Worm (Caenorhabditis elegans) whole organism, mixed stage, embryonic: ENCODE measurements around the gene F26A1.8.

Experiments used
- M03D4.4 ChIP-seq: sonication (generic microtip); optimal IDR thresholded peaks from 2 replicates; lab custom pipeline; 2017; ENCODE audit warnings: mild to moderate bottlenecking, missing genetic modification characterization, missing compliant biosample characterization
- bed-3 ChIP-seq: fragments of 200-800 bp; sonication (Bioruptor generic); optimal IDR thresholded peaks from 3 replicates; lab custom pipeline; 2018; ENCODE audit warnings: mild to moderate bottlenecking, missing genetic modification characterization, moderate library complexity, missing compliant biosample characterization
- blmp-1 ChIP-seq: fragments of 150-350 bp; optimal IDR thresholded peaks from 2 replicates; lab custom pipeline; 2014; ENCODE audit warnings: missing biosample characterization, missing genetic modification characterization
- ceh-39 ChIP-seq: fragments of 150-350 bp; optimal IDR thresholded peaks from 2 replicates; lab custom pipeline; 2014; ENCODE audit warnings: missing biosample characterization, missing genetic modification characterization
- ceh-83 ChIP-seq: fragments of 200-800 bp; sonication (Bioruptor generic); optimal IDR thresholded peaks from 2 replicates; lab custom pipeline; 2018; ENCODE audit warnings: mild to moderate bottlenecking, missing genetic modification characterization, missing compliant biosample characterization
- ces-1 ChIP-seq: fragments of 150-350 bp; optimal IDR thresholded peaks from 2 replicates; lab custom pipeline; 2014; ENCODE audit warnings: missing biosample characterization, missing genetic modification reagents, missing genetic modification characterization
- cnd-1 ChIP-seq: fragments of 200-800 bp; sonication (Bioruptor generic); optimal IDR thresholded peaks from 2 replicates; lab custom pipeline; 2018; ENCODE audit warnings: mild to moderate bottlenecking, missing genetic modification characterization, missing compliant biosample characterization
- drap-1 ChIP-seq: fragments of 200-800 bp; sonication (Bioruptor generic); optimal IDR thresholded peaks from 3 replicates; lab custom pipeline; 2018; ENCODE audit warnings: mild to moderate bottlenecking, missing genetic modification characterization, missing compliant biosample characterization
- elt-1 ChIP-seq: sonication (generic microtip); optimal IDR thresholded peaks from 2 replicates; lab custom pipeline; 2017; ENCODE audit warnings: missing genetic modification characterization, mild to moderate bottlenecking, missing compliant biosample characterization, antibody characterized with exemption, moderate library complexity, borderline replicate concordance; ENCODE audit not compliant: insufficient read depth
- ham-2 ChIP-seq: fragments of 200-800 bp; sonication (Bioruptor generic); optimal IDR thresholded peaks from 2 replicates; lab custom pipeline; 2018; ENCODE audit warnings: mild to moderate bottlenecking, missing genetic modification characterization, missing compliant biosample characterization
- hlh-1 ChIP-seq: fragments of 150-350 bp; optimal IDR thresholded peaks from 2 replicates; lab custom pipeline; 2014; ENCODE audit warnings: missing biosample characterization, missing genetic modification reagents, missing genetic modification characterization
- lin-13 ChIP-seq: fragments of 150-350 bp; optimal IDR thresholded peaks from 2 replicates; lab custom pipeline; 2014; ENCODE audit warnings: missing biosample characterization, missing genetic modification characterization
- lin-32 ChIP-seq: fragments of 200-800 bp; sonication (Bioruptor generic); optimal IDR thresholded peaks from 2 replicates; lab custom pipeline; 2018; ENCODE audit warnings: mild to moderate bottlenecking, missing genetic modification characterization, missing compliant biosample characterization
- lsy-2 ChIP-seq: fragments of 150-350 bp; optimal IDR thresholded peaks from 2 replicates; lab custom pipeline; 2014; ENCODE audit warnings: missing biosample characterization, missing genetic modification characterization
- mab-5 ChIP-seq: fragments of 150-350 bp; optimal IDR thresholded peaks from 2 replicates; lab custom pipeline; 2014; ENCODE audit warnings: missing biosample characterization, missing genetic modification characterization
- mep-1 ChIP-seq: fragments of 150-350 bp; optimal IDR thresholded peaks from 2 replicates; lab custom pipeline; 2017; ENCODE audit warnings: missing biosample characterization, missing genetic modification reagents, missing genetic modification characterization, inconsistent platforms
- mls-2 ChIP-seq: sonication (generic microtip); optimal IDR thresholded peaks from 2 replicates; lab custom pipeline; 2016; ENCODE audit warnings: mild to moderate bottlenecking, missing genetic modification characterization, moderate library complexity, missing compliant biosample characterization
- nhr-12 ChIP-seq: fragments of 150-350 bp; optimal IDR thresholded peaks from 2 replicates; lab custom pipeline; 2014; ENCODE audit warnings: missing biosample characterization, missing genetic modification characterization
- nhr-2 ChIP-seq: fragments of 150-350 bp; optimal IDR thresholded peaks from 2 replicates; lab custom pipeline; 2014; ENCODE audit warnings: missing biosample characterization, missing genetic modification characterization
- nhr-237 ChIP-seq: fragments of 150-350 bp; optimal IDR thresholded peaks from 2 replicates; lab custom pipeline; 2014; ENCODE audit warnings: missing biosample characterization, missing genetic modification characterization
- nhr-28 ChIP-seq: fragments of 150-350 bp; optimal IDR thresholded peaks from 2 replicates; lab custom pipeline; 2014; ENCODE audit warnings: missing biosample characterization, missing genetic modification characterization
- pha-4 ChIP-seq: fragments of 150-350 bp; optimal IDR thresholded peaks from 2 replicates; lab custom pipeline; 2018; ENCODE audit warnings: missing biosample characterization, missing genetic modification reagents, missing genetic modification characterization
- sem-2 ChIP-seq: fragments of 200-800 bp; sonication (Bioruptor generic); optimal IDR thresholded peaks from 2 replicates; lab custom pipeline; 2018; ENCODE audit warnings: mild to moderate bottlenecking, missing genetic modification characterization, missing compliant biosample characterization
- snpc-4 ChIP-seq: fragments of 150-350 bp; optimal IDR thresholded peaks from 2 replicates; lab custom pipeline; 2014; ENCODE audit warnings: missing biosample characterization, missing genetic modification characterization
- sptf-1 ChIP-seq: sonication (generic microtip); optimal IDR thresholded peaks from 2 replicates; lab custom pipeline; 2017; ENCODE audit warnings: mild to moderate bottlenecking, missing genetic modification characterization, moderate library complexity, missing compliant biosample characterization
- tbx-8 ChIP-seq: fragments of 200-800 bp; sonication (Bioruptor generic); optimal IDR thresholded peaks from 2 replicates; lab custom pipeline; 2018; ENCODE audit warnings: mild to moderate bottlenecking, missing genetic modification characterization, moderate library complexity, missing compliant biosample characterization
- unc-120 ChIP-seq: sonication (generic microtip); optimal IDR thresholded peaks from 2 replicates; lab custom pipeline; 2017; ENCODE audit warnings: missing genetic modification characterization, missing compliant biosample characterization; ENCODE audit not compliant: poor library complexity, severe bottlenecking
- unc-39 ChIP-seq: fragments of 150-350 bp; optimal IDR thresholded peaks from 2 replicates; lab custom pipeline; 2014; ENCODE audit warnings: missing biosample characterization, missing genetic modification characterization
- unc-62 ChIP-seq: fragments of 150-350 bp; optimal IDR thresholded peaks from 2 replicates; lab custom pipeline; 2014; ENCODE audit warnings: missing biosample characterization, missing genetic modification reagents, missing genetic modification characterization
- zip-8 ChIP-seq: fragments of 150-350 bp; optimal IDR thresholded peaks from 2 replicates; lab custom pipeline; 2014; ENCODE audit warnings: missing biosample characterization, missing genetic modification characterization
- ztf-11 ChIP-seq: fragments of 150-350 bp; optimal IDR thresholded peaks from 2 replicates; lab custom pipeline; 2014; ENCODE audit warnings: missing biosample characterization, missing genetic modification characterization

F26A1.8 gene

DNA sequence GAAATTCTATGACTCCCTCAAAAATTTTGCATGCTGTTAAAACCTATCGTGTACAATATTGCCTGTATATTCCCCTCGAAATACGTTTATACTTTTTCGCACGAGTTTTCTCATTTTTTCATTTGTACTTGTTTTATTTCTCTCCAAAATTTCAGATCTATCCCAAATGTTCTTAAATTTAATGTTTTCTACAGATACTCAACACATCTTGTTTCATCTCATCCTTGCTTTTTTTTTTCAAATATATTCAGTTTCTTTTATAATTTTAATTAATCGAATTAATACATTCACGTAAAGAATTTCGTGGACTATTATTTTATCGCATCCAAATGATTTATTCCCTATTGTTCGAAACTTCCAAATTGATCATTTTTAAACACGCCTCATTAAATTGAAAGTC, 32.9 kb upstream of the F26A1.8 start, which contains the start of gene C35D10.8:
TSS of gene C35D10.8 (plus strand) at position 301 of the 400 bp plus-strand sequence.
- TF ChIP-seq mls-2 (tag; lab: Kevin White, UChicago): no peak
- no peak for TF ChIP-seq lin-13
- no peak for TF ChIP-seq mab-5 (tag; lab: Kevin White, UChicago)
- no peak for TF ChIP-seq lin-32 (GFP tag; lab: Kevin White, UChicago)

ce11 chrIII:4852025-4852424, 30.0 kb upstream of the F26A1.8 start, which contains the start of gene ced-4:
ced-4 (plus strand) TSS chrIII:4852325.
- TF ChIP-seq cnd-1 (tag; lab: Kevin White, UChicago): no peak
- no peak for TF ChIP-seq mls-2 (tag; lab: Kevin White, UChicago)
- TF ChIP-seq nhr-2: no peak
- TF ChIP-seq sptf-1 (tag; lab: Kevin White, UChicago): no peak
- TF ChIP-seq unc-39 (tag; lab: Kevin White, UChicago): no peak
- no peak for TF ChIP-seq drap-1
- TF ChIP-seq tbx-8 (GFP tag; lab: Kevin White, UChicago): no peak
- no peak for TF ChIP-seq bed-3 (GFP tag; lab: Kevin White, UChicago)
- TF ChIP-seq, all 35 proteins: peak for 0

DNA sequence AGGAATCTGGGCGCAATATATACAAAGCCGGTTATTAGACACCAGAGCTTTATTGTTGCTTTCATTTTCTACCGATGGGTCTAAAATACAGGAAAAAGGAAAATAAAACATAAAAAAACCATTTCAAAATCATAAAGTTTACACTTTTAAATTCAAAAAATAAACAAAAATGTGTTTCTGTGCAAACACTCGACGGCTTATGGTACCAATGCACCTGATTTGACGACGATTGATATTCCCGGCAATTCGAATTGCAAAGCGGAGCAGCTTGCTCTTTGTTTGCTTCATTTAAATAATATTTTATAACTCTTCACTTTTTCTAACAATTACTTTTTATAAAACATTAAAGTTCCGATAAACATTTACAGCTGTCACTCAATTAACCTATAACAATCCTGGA, 28.1 kb upstream of the F26A1.8 start, which contains the start of gene F26A1.1:
TSS of gene F26A1.1 (plus strand) at position 369 of the 400 bp plus-strand sequence.
- TF ChIP-seq M03D4.4 (tag; lab: Kevin White, UChicago) (no peak), pha-4 (tag; lab: Kevin White, UChicago) (peak; percentile 41), ces-1 (peak; percentile 5), nhr-237 (peak; percentile 19), lsy-2 (peak; percentile 52), nhr-12 (no peak), mep-1 (tag; lab: Kevin White, UChicago) (peak; percentile 23)

DNA sequence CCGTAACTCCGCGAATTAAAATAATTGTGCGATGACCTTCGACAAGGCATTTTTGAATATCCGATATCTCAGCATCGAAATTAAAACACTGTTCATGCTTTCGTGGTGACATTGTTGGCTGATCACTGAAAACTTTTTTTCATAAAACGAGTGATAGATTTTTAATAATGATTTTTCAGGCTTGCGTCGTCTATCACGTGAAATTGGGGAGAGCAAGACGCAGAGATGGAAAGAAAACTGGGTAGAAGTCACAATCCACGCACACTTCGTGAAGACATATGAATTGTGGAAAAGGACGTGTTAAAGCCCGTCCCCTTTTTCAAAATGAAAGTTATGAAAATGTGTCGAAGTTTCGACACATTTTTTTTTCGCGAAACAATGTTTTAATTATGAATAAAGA, 27.7 kb upstream of the F26A1.8 start, which contains the start of gene nonu-1:
TSS of gene nonu-1 (minus strand) at position 169 of the 400 bp plus-strand sequence.
- TF ChIP-seq snpc-4 (no peak), M03D4.4 (tag; lab: Kevin White, UChicago) (no peak), ham-2 (GFP tag; lab: Kevin White, UChicago) (no peak), unc-120 (tag; lab: Kevin White, UChicago) (no peak), lin-13 (no peak), nhr-12 (no peak), sem-2 (GFP tag; lab: Kevin White, UChicago) (no peak), mls-2 (tag; lab: Kevin White, UChicago) (no peak), unc-39 (tag; lab: Kevin White, UChicago) (no peak), nhr-237 (no peak), nhr-28 (tag; lab: Kevin White, UChicago) (no peak), lin-32 (GFP tag; lab: Kevin White, UChicago) (no peak), ceh-39 (tag; lab: Kevin White, UChicago) (no peak), mep-1 (tag; lab: Kevin White, UChicago) (no peak), ztf-11 (tag; lab: Kevin White, UChicago) (no peak), nhr-2 (no peak), pha-4 (tag; lab: Kevin White, UChicago) (no peak), cnd-1 (tag; lab: Kevin White, UChicago) (no peak), hlh-1 (tag; lab: Kevin White, UChicago) (no peak), blmp-1 (tag; lab: Kevin White, UChicago) (no peak)

ce11 chrIII:4844327-4844726, 22.3 kb upstream of the F26A1.8 start, which contains the start of the genes clec-157 and fkh-5:
clec-157 (minus strand) TSS chrIII:4844427.
fkh-5 (plus strand) TSS chrIII:4844662.
- TF ChIP-seq tbx-8 (GFP tag; lab: Kevin White, UChicago) (no peak), nhr-12 (no peak), nhr-28 (tag; lab: Kevin White, UChicago) (no peak), ztf-11 (tag; lab: Kevin White, UChicago) (no peak), unc-62 (no peak)

DNA sequence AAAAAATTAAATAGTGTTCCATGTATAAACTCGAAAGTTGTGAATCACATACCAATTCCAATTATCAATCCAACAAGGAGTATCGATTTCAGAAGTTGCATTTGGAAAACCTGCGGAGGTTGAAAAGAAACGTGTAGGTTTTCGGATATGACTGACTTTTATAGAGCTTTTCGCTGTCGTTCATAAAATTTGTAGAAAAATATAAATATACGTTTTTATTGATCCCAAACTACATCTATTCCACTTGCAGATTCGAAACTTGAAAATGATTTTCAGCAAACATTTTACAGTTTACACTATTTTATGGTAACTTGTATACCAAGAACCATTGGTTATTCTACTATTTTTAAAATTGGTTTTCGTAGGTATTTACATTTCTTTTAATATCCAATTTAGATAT, 20.1 kb upstream of the F26A1.8 start, which contains the start of gene clec-156:
TSS of gene clec-156 (minus strand) at position 101 of the 400 bp plus-strand sequence.
- TF ChIP-seq drap-1 (no peak), zip-8 (no peak), nhr-12 (no peak), nhr-2 (no peak), nhr-28 (tag; lab: Kevin White, UChicago) (no peak), mep-1 (tag; lab: Kevin White, UChicago) (no peak), cnd-1 (tag; lab: Kevin White, UChicago) (no peak), tbx-8 (GFP tag; lab: Kevin White, UChicago) (no peak), hlh-1 (tag; lab: Kevin White, UChicago) (no peak), ham-2 (GFP tag; lab: Kevin White, UChicago) (no peak), snpc-4 (no peak), blmp-1 (tag; lab: Kevin White, UChicago) (no peak), ceh-83 (GFP tag; lab: Kevin White, UChicago) (no peak), pha-4 (tag; lab: Kevin White, UChicago) (no peak), sptf-1 (tag; lab: Kevin White, UChicago) (no peak), elt-1 (tag; lab: Kevin White, UChicago) (no peak), nhr-237 (no peak)
